Fruit fly (Drosophila melanogaster) whole organism, embryonic: ENCODE measurements around the gene CG7966.

Experiments
- Atf3 ChIP-seq: fragments of 200-800 bp; sonication (Bioruptor generic); optimal IDR thresholded peaks from 3 replicates; lab custom pipeline; 2016; ENCODE audit warnings: missing biosample characterization, missing genetic modification characterization
- B-H1 ChIP-seq: fragments of 200-800 bp; sonication (Bioruptor generic); IDR thresholded peaks from 3 replicates; pipeline ENCODE4 v1.3.6; 2022; ENCODE audit warnings: missing biosample characterization, missing genetic modification characterization
- Bdp1 ChIP-seq: fragments of 200-800 bp; sonication (Bioruptor generic); optimal IDR thresholded peaks from 3 replicates; lab custom pipeline; 2016; ENCODE audit warnings: missing biosample characterization, missing genetic modification characterization
- CG10209 ChIP-seq: fragments of 200-800 bp; sonication (Bioruptor generic); optimal IDR thresholded peaks from 3 replicates; lab custom pipeline; 2017; ENCODE audit warnings: missing biosample characterization, mild to moderate bottlenecking, missing genetic modification characterization, missing genetic modification reagents
- CG10267 ChIP-seq: fragments of 200-800 bp; sonication (Bioruptor generic); optimal IDR thresholded peaks from 2 replicates; lab custom pipeline; 2018; ENCODE audit warnings: missing biosample characterization, mild to moderate bottlenecking, missing genetic modification characterization, moderate library complexity
- CG11093 ChIP-seq: fragments of 200-800 bp; sonication (Bioruptor generic); IDR thresholded peaks from 3 replicates; pipeline ENCODE4 v1.3.6; 2022; ENCODE audit warnings: missing biosample characterization, missing genetic modification characterization
- CG12155 ChIP-seq: fragments of 200-800 bp; sonication (Bioruptor generic); optimal IDR thresholded peaks from 3 replicates; lab custom pipeline; 2016; ENCODE audit warnings: missing biosample characterization, missing genetic modification characterization
- CG12659 ChIP-seq: fragments of 200-800 bp; sonication (Bioruptor generic); optimal IDR thresholded peaks from 3 replicates; lab custom pipeline; 2017; ENCODE audit warnings: mild to moderate bottlenecking, missing biosample characterization, missing genetic modification reagents, missing genetic modification characterization
- CG12744 ChIP-seq: fragments of 200-800 bp; sonication (Bioruptor generic); optimal IDR thresholded peaks from 2 replicates; lab custom pipeline; 2016; ENCODE audit warnings: missing biosample characterization, missing genetic modification characterization
- CG16813 ChIP-seq: fragments of 200-800 bp; sonication (Bioruptor generic); IDR thresholded peaks from 3 replicates; pipeline ENCODE4 v1.3.6; 2022; ENCODE audit warnings: missing biosample characterization, missing genetic modification characterization; ENCODE audit not compliant: partially characterized antibody
- CG17186 ChIP-seq: fragments of 200-800 bp; sonication (Bioruptor generic); optimal IDR thresholded peaks from 3 replicates; lab custom pipeline; 2017; ENCODE audit warnings: missing biosample characterization, missing genetic modification reagents, missing genetic modification characterization
- CG2889 ChIP-seq: fragments of 200-800 bp; sonication (Bioruptor generic); IDR thresholded peaks from 3 replicates; pipeline ENCODE4 v1.3.6; 2022; ENCODE audit warnings: missing biosample characterization, missing genetic modification characterization
- CG6765 ChIP-seq: fragments of 200-800 bp; sonication (Bioruptor generic); optimal IDR thresholded peaks from 3 replicates; lab custom pipeline; 2017; ENCODE audit warnings: missing biosample characterization, mild to moderate bottlenecking, missing genetic modification characterization
- CG6854 ChIP-seq: fragments of 200-800 bp; sonication (Bioruptor generic); optimal IDR thresholded peaks from 3 replicates; lab custom pipeline; 2017; ENCODE audit warnings: missing biosample characterization, mild to moderate bottlenecking, missing genetic modification characterization
- CG7271 ChIP-seq: fragments of 200-800 bp; sonication (Bioruptor generic); optimal IDR thresholded peaks from 2 replicates; lab custom pipeline; 2018; ENCODE audit warnings: missing biosample characterization, mild to moderate bottlenecking, missing genetic modification characterization, moderate library complexity
- CG7745 ChIP-seq: fragments of 200-800 bp; sonication (Bioruptor generic); optimal IDR thresholded peaks from 2 replicates; lab custom pipeline; 2018; ENCODE audit warnings: missing biosample characterization, mild to moderate bottlenecking, missing genetic modification characterization, moderate library complexity
- D19B ChIP-seq: fragments of 200-800 bp; sonication (Bioruptor generic); optimal IDR thresholded peaks from 2 replicates; lab custom pipeline; 2017; ENCODE audit warnings: missing biosample characterization, mild to moderate bottlenecking, missing genetic modification characterization
- Dfd ChIP-seq, 2 experiments: fragments of >200 bp; optimal IDR thresholded peaks; 2 replicates each; lab custom pipeline; 2017; ENCODE audit warnings: missing biosample characterization in 2 of 2, missing genetic modification characterization in 2 of 2
- Elba2 ChIP-seq: fragments of 200-800 bp; sonication (Bioruptor generic); optimal IDR thresholded peaks from 3 replicates; lab custom pipeline; 2016; ENCODE audit warnings: missing biosample characterization, missing genetic modification characterization
- HLH54F ChIP-seq: fragments of 200-800 bp; sonication (Bioruptor generic); optimal IDR thresholded peaks from 3 replicates; lab custom pipeline; 2016; ENCODE audit warnings: missing biosample characterization, missing genetic modification characterization
- Hsf ChIP-seq: fragments of 200-800 bp; sonication (Bioruptor generic); optimal IDR thresholded peaks from 3 replicates; lab custom pipeline; 2016; ENCODE audit warnings: missing biosample characterization, missing genetic modification characterization
- MESR4 ChIP-seq: fragments of 200-800 bp; sonication (Bioruptor generic); optimal IDR thresholded peaks from 2 replicates; lab custom pipeline; 2018; ENCODE audit warnings: missing biosample characterization, mild to moderate bottlenecking, missing genetic modification characterization, moderate library complexity
- Med ChIP-seq: fragments of 200-800 bp; sonication (Bioruptor generic); peaks from one replicate; lab custom pipeline; 2016; ENCODE audit warnings: missing biosample characterization, missing genetic modification characterization, mild to moderate bottlenecking, inconsistent platforms, moderate library complexity
- NFAT ChIP-seq: fragments of 200-800 bp; sonication (Bioruptor generic); IDR thresholded peaks from 2 replicates; pipeline ENCODE4 v1.3.6; 2022; ENCODE audit warnings: missing biosample characterization, missing genetic modification characterization
- Optix ChIP-seq: fragments of 200-800 bp; sonication (Bioruptor generic); IDR thresholded peaks from 3 replicates; pipeline ENCODE4 v1.3.6; 2022; ENCODE audit warnings: missing biosample characterization, missing genetic modification characterization
- Xbp1 ChIP-seq: fragments of 200-800 bp; sonication (Bioruptor generic); optimal IDR thresholded peaks from 3 replicates; lab custom pipeline; 2016; ENCODE audit warnings: missing biosample characterization, mild to moderate bottlenecking, missing genetic modification characterization
- al ChIP-seq: fragments of 200-800 bp; sonication (Bioruptor generic); IDR thresholded peaks from 2 replicates; pipeline ENCODE4 v1.3.6; 2022; ENCODE audit warnings: missing biosample characterization, missing genetic modification characterization
- amos ChIP-seq: fragments of 200-800 bp; sonication (Bioruptor generic); IDR thresholded peaks from 2 replicates; pipeline ENCODE4 v1.3.6; 2022; ENCODE audit warnings: missing biosample characterization, missing genetic modification characterization; ENCODE audit not compliant: partially characterized antibody
- aop ChIP-seq: fragments of 200-800 bp; sonication (Bioruptor generic); IDR thresholded peaks from 2 replicates; pipeline ENCODE4 v1.3.6; 2022; ENCODE audit warnings: missing biosample characterization, missing genetic modification characterization
- bowl ChIP-seq: fragments of 200-800 bp; sonication (Bioruptor generic); IDR thresholded peaks from 2 replicates; pipeline ENCODE4 v1.3.6; 2022; ENCODE audit warnings: missing biosample characterization, missing genetic modification characterization
- cg ChIP-seq: fragments of 200-800 bp; sonication (Bioruptor generic); optimal IDR thresholded peaks from 3 replicates; lab custom pipeline; 2019; ENCODE audit warnings: missing biosample characterization, mild to moderate bottlenecking, missing genetic modification characterization, moderate library complexity
- dm ChIP-seq: fragments of 200-800 bp; sonication (Bioruptor generic); optimal IDR thresholded peaks from 3 replicates; lab custom pipeline; 2016; ENCODE audit warnings: missing biosample characterization, missing genetic modification characterization
- fd102C ChIP-seq: fragments of 200-800 bp; sonication (Bioruptor generic); optimal IDR thresholded peaks from 2 replicates; lab custom pipeline; 2018; ENCODE audit warnings: missing biosample characterization, mild to moderate bottlenecking, missing genetic modification characterization, moderate library complexity
- fd64A ChIP-seq: fragments of 200-800 bp; sonication (Bioruptor generic); optimal IDR thresholded peaks from 3 replicates; lab custom pipeline; 2018; ENCODE audit warnings: missing biosample characterization, mild to moderate bottlenecking, missing genetic modification characterization
- gt ChIP-seq: fragments of 200-800 bp; sonication (Bioruptor generic); IDR thresholded peaks from 2 replicates; pipeline ENCODE4 v1.3.6; 2022; ENCODE audit warnings: missing biosample characterization, missing genetic modification characterization
- jumu ChIP-seq: fragments of 200-800 bp; sonication (Bioruptor generic); optimal IDR thresholded peaks from 3 replicates; lab custom pipeline; 2016; ENCODE audit warnings: missing biosample characterization, missing genetic modification characterization
- lilli ChIP-seq: fragments of 200-800 bp; sonication (Bioruptor generic); optimal IDR thresholded peaks from 3 replicates; lab custom pipeline; 2016; ENCODE audit warnings: missing biosample characterization, missing genetic modification characterization
- lov ChIP-seq, 2 experiments: fragments of 200-800 bp in 1 of 2; fragments of >200 bp in 1 of 2; sonication (Bioruptor generic) in 1 of 2; IDR thresholded peaks in 1 of 2; optimal IDR thresholded peaks in 1 of 2; 2 replicates in 1 of 2; 3 replicates in 1 of 2; pipeline versions ENCODE4 v1.3.6 to Lab custom; 2017 to 2022; ENCODE audit warnings: missing biosample characterization in 1 of 2, missing genetic modification characterization in 1 of 2
- nerfin-1 ChIP-seq: fragments of 200-800 bp; sonication (Bioruptor generic); optimal IDR thresholded peaks from 3 replicates; lab custom pipeline; 2019; ENCODE audit warnings: missing biosample characterization, mild to moderate bottlenecking, missing genetic modification characterization, moderate library complexity
- nom ChIP-seq: fragments of 200-800 bp; sonication (Bioruptor generic); optimal IDR thresholded peaks from 2 replicates; lab custom pipeline; 2017; ENCODE audit warnings: missing biosample characterization, missing genetic modification characterization, mild to moderate bottlenecking, moderate library complexity, missing genetic modification reagents
- pita ChIP-seq: fragments of 200-800 bp; sonication (Bioruptor generic); optimal IDR thresholded peaks from 2 replicates; lab custom pipeline; 2017; ENCODE audit warnings: missing biosample characterization, mild to moderate bottlenecking, missing genetic modification characterization
- pum ChIP-seq: fragments of 200-800 bp; sonication (Bioruptor generic); optimal IDR thresholded peaks from 2 replicates; lab custom pipeline; 2016; ENCODE audit warnings: missing biosample characterization, missing genetic modification characterization
- sd ChIP-seq: fragments of 200-800 bp; sonication (Bioruptor generic); optimal IDR thresholded peaks from 3 replicates; lab custom pipeline; 2018; ENCODE audit warnings: missing biosample characterization, mild to moderate bottlenecking, missing genetic modification characterization, moderate library complexity
- sens-2 ChIP-seq: fragments of 200-800 bp; sonication (Bioruptor generic); IDR thresholded peaks from 2 replicates; pipeline ENCODE4 v1.3.6; 2022; ENCODE audit warnings: missing biosample characterization, missing genetic modification characterization
- sisA ChIP-seq: fragments of 200-800 bp; sonication (Bioruptor generic); IDR thresholded peaks from 2 replicates; pipeline ENCODE4 v1.3.6; 2022; ENCODE audit warnings: missing biosample characterization, missing genetic modification characterization
- slou ChIP-seq: fragments of 200-800 bp; sonication (Bioruptor generic); optimal IDR thresholded peaks from 3 replicates; lab custom pipeline; 2016; ENCODE audit warnings: missing biosample characterization, missing genetic modification characterization
- sob ChIP-seq: fragments of 200-800 bp; sonication (Bioruptor generic); IDR thresholded peaks from 2 replicates; pipeline ENCODE4 v1.3.6; 2022; ENCODE audit warnings: missing biosample characterization, missing genetic modification characterization
- stc ChIP-seq: fragments of 200-800 bp; sonication (Bioruptor generic); IDR thresholded peaks from 2 replicates; pipeline ENCODE4 v1.3.6; 2022; ENCODE audit warnings: missing biosample characterization, missing genetic modification characterization
- trh ChIP-seq: fragments of 200-800 bp; sonication (Bioruptor generic); optimal IDR thresholded peaks from 2 replicates; lab custom pipeline; 2016; ENCODE audit warnings: missing biosample characterization, missing genetic modification characterization
- unc-4 ChIP-seq: fragments of 200-800 bp; sonication (Bioruptor generic); IDR thresholded peaks from 2 replicates; pipeline ENCODE4 v1.3.6; 2022; ENCODE audit warnings: missing biosample characterization, missing genetic modification characterization; ENCODE audit not compliant: partially characterized antibody

CG7966 gene

dm6 chr3R:13012351-13012750, 38.9 kb downstream of the CG7966 start (continued):
- TF ChIP-seq CG17186 (GFP tag; lab: Kevin White, UChicago), result peak; percentile 17
- peak; percentile 81 for TF ChIP-seq lilli
- TF ChIP-seq Med (GFP tag; lab: Kevin White, UChicago), result peak; percentile 96
- peak; percentile 32 for TF ChIP-seq MESR4 (GFP tag; lab: Kevin White, UChicago)
- peak; percentile 0 for TF ChIP-seq fd64A (GFP tag; lab: Kevin White, UChicago)
- TF ChIP-seq lov (optimal IDR thresholded peaks at IDR 0.05; lab: Kevin White, UChicago), result no peak
- 0 out of 3 replicates have a peak, but pooled peaks have one; percentile 57 for TF ChIP-seq lov (GFP tag; IDR thresholded peaks at IDR 0.05; lab: Robert Waterston, UW)
- TF ChIP-seq Optix, result peak; percentile 71; the same call in 2 of the 3 replicates
- peak; percentile 33 for TF ChIP-seq jumu (GFP tag; lab: Kevin White, UChicago)
- TF ChIP-seq sens-2 (GFP tag; lab: Robert Waterston, UW), result peak; percentile 39; the same call in 1 of the 2 replicates
- TF ChIP-seq CG7271, result no peak
- TF ChIP-seq Bdp1 (GFP tag; lab: Kevin White, UChicago), result peak; percentile 51

- TF ChIP-seq aop (GFP tag; lab: Robert Waterston, UW) (no peak), pum (GFP tag; lab: Kevin White, UChicago) (no peak), fd102C (GFP tag; lab: Kevin White, UChicago) (no peak), CG12744 (GFP tag; lab: Kevin White, UChicago) (no peak), CG7745 (tag; lab: Kevin White, UChicago) (no peak), B-H1 (no peak), nom (GFP tag; lab: Kevin White, UChicago) (peak; percentile 63), Dfd (GFP tag; optimal IDR thresholded peaks at IDR 0.05; lab: Kevin White, UChicago) (no peak), CG12659 (GFP tag; lab: Kevin White, UChicago) (peak; percentile 55), slou (GFP tag; lab: Kevin White, UChicago) (no peak), CG11093 (GFP tag; lab: Robert Waterston, UW) (no peak), CG6854 (GFP tag; lab: Kevin White, UChicago) (no peak), dm (GFP tag; lab: Kevin White, UChicago) (no peak), CG10267 (tag; lab: Kevin White, UChicago) (no peak), stc (GFP tag; lab: Robert Waterston, UW) (no peak), HLH54F (GFP tag; lab: Kevin White, UChicago) (no peak), sisA (no peak), CG16813 (GFP tag; lab: Robert Waterston, UW) (no peak), Hsf (GFP tag; lab: Kevin White, UChicago) (no peak), unc-4 (no peak), CG2889 (GFP tag; lab: Robert Waterston, UW) (no peak), CG6765 (no peak), gt (no peak), CG12155 (no peak), sob (no peak), al (no peak), NFAT (0 out of 2 replicates have a peak, but pooled peaks have one; percentile 33), Elba2 (peak; percentile 4), Xbp1 (GFP tag; lab: Kevin White, UChicago) (no peak), Atf3 (no peak), bowl (0 out of 2 replicates have a peak, but pooled peaks have one; percentile 9), trh (GFP tag; lab: Kevin White, UChicago) (no peak), cg (GFP tag; lab: Kevin White, UChicago) (no peak), amos (no peak), nerfin-1 (tag; lab: Kevin White, UChicago) (peak; percentile 62), CG10209 (GFP tag; lab: Kevin White, UChicago) (no peak), pita (GFP tag; lab: Kevin White, UChicago) (no peak), sd (tag; lab: Kevin White, UChicago) (peak; percentile 88), D19B (GFP tag; lab: Kevin White, UChicago) (no peak)
Observed at dm6 chr3R:13011621-13011963, 39.7 kb downstream of the CG7966 start, which contains the start of gene CtBP. Gene CtBP, plus strand, starts transcription at chr3R:13011649.
